Worm (Caenorhabditis elegans): Measurements from ENCODE around the gene islo-1.

islo-1 gene

DNA sequence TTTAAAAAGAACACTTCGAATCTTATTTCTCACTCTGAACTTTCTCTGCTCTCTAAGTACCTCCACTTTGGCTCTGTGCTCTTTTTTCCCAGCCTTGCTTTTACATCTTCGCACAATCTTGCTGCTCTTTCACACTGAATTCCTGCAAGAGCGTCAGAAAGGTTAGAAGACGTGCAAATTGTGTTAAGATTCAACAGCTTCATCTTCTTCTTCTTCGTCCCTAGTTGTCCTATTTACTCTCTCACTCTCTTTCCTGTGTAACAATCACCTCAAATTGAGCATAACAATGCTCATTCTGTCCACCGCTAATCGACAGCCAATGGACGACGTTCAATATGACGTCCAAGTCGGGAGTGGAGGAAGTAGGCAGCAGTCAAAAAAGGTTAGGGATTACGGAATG is 45.2 kb downstream of the islo-1 start:
- TF ChIP-seq madf-6 (GFP tag; IDR thresholded peaks at IDR 0.05) (no peak), sea-2 (GFP tag; IDR thresholded peaks at IDR 0.05) (no peak), B0261.1 (tag; optimal IDR thresholded peaks at IDR 0.05) (no peak), cebp-1 (GFP tag; IDR thresholded peaks at IDR 0.05) (no peak), cebp-1 (tag; optimal IDR thresholded peaks at IDR 0.05) (no peak), B0019.2 (GFP tag; conservative IDR thresholded peaks at IDR 0.05) (no peak), lir-1 (GFP tag; conservative IDR thresholded peaks at IDR 0.05) (no peak), hrde-1 (tag; optimal IDR thresholded peaks at IDR 0.05; ENCODE audit: borderline replicate concordance) (no peak), athp-1 (tag; optimal IDR thresholded peaks at IDR 0.05) (no peak), F57A8.1 (GFP tag; optimal IDR thresholded peaks at IDR 0.05) (no peak), mel-28 (tag; optimal IDR thresholded peaks at IDR 0.05; ENCODE audit: borderline replicate concordance) (no peak), mes-4 (tag; optimal IDR thresholded peaks at IDR 0.05) (no peak), F23B12.7 (tag; optimal IDR thresholded peaks at IDR 0.05; ENCODE audit: insufficient read depth) (no peak), Y53F4B.3 (GFP tag; IDR thresholded peaks at IDR 0.05) (no peak)

DNA sequence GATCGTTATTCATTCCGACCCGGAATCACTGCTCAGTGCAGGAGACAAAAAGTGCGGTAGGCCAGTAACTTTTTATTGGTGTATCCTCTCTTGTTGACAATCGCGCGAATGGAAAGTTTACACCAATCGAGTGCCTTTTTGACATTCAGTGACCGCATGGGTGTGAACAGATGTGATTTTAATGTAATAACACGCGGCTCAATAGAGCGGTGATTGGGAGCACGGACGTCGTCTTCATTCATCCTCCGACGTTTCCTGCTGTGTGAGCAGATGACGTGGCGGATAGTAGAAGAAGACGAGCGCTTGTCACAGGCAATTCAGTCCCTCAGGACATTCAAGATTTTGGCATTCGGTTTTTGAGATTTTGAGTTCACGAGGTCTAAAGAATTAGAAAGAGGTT is 46.4 kb downstream of the islo-1 start:
- TF ChIP-seq atf-7 (tag; optimal IDR thresholded peaks at IDR 0.05): no peak
- TF ChIP-seq attf-6 (GFP tag; IDR thresholded peaks at IDR 0.05): no peak
- TF ChIP-seq ztf-22 (GFP tag; optimal IDR thresholded peaks at IDR 0.05): no peak
- TF ChIP-seq F10E7.11 (tag; optimal IDR thresholded peaks at IDR 0.05): no peak
- no peak for TF ChIP-seq Y53F4B.3 (GFP tag; IDR thresholded peaks at IDR 0.05)
- TF ChIP-seq hlh-26 (GFP tag; conservative IDR thresholded peaks at IDR 0.05): no peak
- no peak for TF ChIP-seq F55B11.4 (tag; optimal IDR thresholded peaks at IDR 0.05; ENCODE audit: borderline replicate concordance, insufficient read depth)

DNA sequence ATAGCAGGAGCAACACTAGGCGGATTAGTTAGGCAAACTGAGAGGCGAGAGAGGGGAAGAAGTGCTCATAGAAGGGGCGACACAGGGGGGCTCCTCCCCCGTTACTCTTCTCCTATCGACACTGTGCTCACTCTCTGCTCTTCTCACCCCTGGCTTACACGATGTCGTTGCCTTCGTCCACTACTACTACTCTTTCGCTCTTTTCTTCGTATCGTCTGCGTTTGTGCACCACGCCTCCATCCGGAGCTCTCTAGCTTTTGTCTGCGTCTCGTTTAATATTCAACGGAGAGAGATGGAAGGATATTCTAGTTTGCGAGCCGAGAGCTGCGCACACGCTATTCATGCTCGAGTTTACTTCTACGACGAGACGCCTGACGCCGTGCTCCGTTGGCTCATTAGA is 47.1 kb downstream of the islo-1 start:
- TF ChIP-seq ceh-40 (GFP tag; IDR thresholded peaks at IDR 0.05): no peak
- TF ChIP-seq fkh-3 (tag; optimal IDR thresholded peaks at IDR 0.05): no peak
- no peak for TF ChIP-seq tlf-1 (GFP tag; optimal IDR thresholded peaks at IDR 0.05)
- 0 out of 2 replicates have a peak, but pooled peaks have one; percentile 24 for TF ChIP-seq nfyb-1 (GFP tag; IDR thresholded peaks at IDR 0.05)
- TF ChIP-seq bed-2 (GFP tag; IDR thresholded peaks at IDR 0.05): no peak
- TF ChIP-seq lin-35 (GFP tag; optimal IDR thresholded peaks at IDR 0.05): no peak
- TF ChIP-seq B0261.1 (tag; optimal IDR thresholded peaks at IDR 0.05): no peak
- TF ChIP-seq mel-28 (tag; optimal IDR thresholded peaks at IDR 0.05; ENCODE audit: borderline replicate concordance): no peak
- no peak for TF ChIP-seq attf-6 (GFP tag; IDR thresholded peaks at IDR 0.05)
- TF ChIP-seq madf-8 (GFP tag; conservative IDR thresholded peaks at IDR 0.05): no peak
- TF ChIP-seq nfya-1 (tag; optimal IDR thresholded peaks at IDR 0.05; ENCODE audit: borderline replicate concordance, insufficient read depth): no peak
- peak; percentile 12 for TF ChIP-seq K12H6.12 (tag; optimal IDR thresholded peaks at IDR 0.05)
- no peak for TF ChIP-seq aptf-2 (GFP tag; conservative IDR thresholded peaks at IDR 0.05)
- peak; percentile 42; the same call in 1 of the 2 replicates for TF ChIP-seq hmg-1.2 (GFP tag; IDR thresholded peaks at IDR 0.05)
- no peak for TF ChIP-seq Y67H2A.10 (GFP tag; conservative IDR thresholded peaks at IDR 0.05)
- no peak for TF ChIP-seq F57A8.1 (GFP tag; optimal IDR thresholded peaks at IDR 0.05)
- no peak for TF ChIP-seq somi-1 (GFP tag; optimal IDR thresholded peaks at IDR 0.05)
- no peak for TF ChIP-seq bed-1 (GFP tag; IDR thresholded peaks at IDR 0.05)
- TF ChIP-seq mcd-1 (GFP tag; IDR thresholded peaks at IDR 0.05): 0 out of 2 replicates have a peak, but pooled peaks have one; percentile 27
- no peak for TF ChIP-seq cebp-1 (GFP tag; IDR thresholded peaks at IDR 0.05)
- peak; percentile 11 for TF ChIP-seq cebp-1 (tag; optimal IDR thresholded peaks at IDR 0.05)
- TF ChIP-seq F10E7.11 (tag; optimal IDR thresholded peaks at IDR 0.05): no peak
- TF ChIP-seq cebp-2 (GFP tag; IDR thresholded peaks at IDR 0.05): no peak
- TF ChIP-seq ceh-91 (GFP tag; IDR thresholded peaks at IDR 0.05): no peak
- TF ChIP-seq F49E8.2 (tag; optimal IDR thresholded peaks at IDR 0.05; ENCODE audit: insufficient read depth): no peak
- TF ChIP-seq chd-7 (tag; optimal IDR thresholded peaks at IDR 0.05): peak; percentile 15
- TF ChIP-seq K11D2.4 (GFP tag; IDR thresholded peaks at IDR 0.05): no peak
- no peak for TF ChIP-seq lag-1 (GFP tag; IDR thresholded peaks at IDR 0.05)
- 0 out of 2 replicates have a peak, but pooled peaks have one; percentile 16 for TF ChIP-seq egrh-3 (GFP tag; IDR thresholded peaks at IDR 0.05)
- TF ChIP-seq ztf-6 (GFP tag; IDR thresholded peaks at IDR 0.05): no peak
- no peak for TF ChIP-seq nhr-27 (tag; optimal IDR thresholded peaks at IDR 0.05)
- TF ChIP-seq hlh-12 (tag; optimal IDR thresholded peaks at IDR 0.05): no peak
